Fruit fly (Drosophila melanogaster): ENCODE measurements around the gene Osi5.

dm6 chr3R:6211041-6211377, 16.3 kb upstream of the Osi5 start:
- TF ChIP-seq CG10348 (GFP tag; IDR thresholded peaks at IDR 0.05): no peak
- TF ChIP-seq Ets98B (GFP tag; IDR thresholded peaks at IDR 0.05): no peak
- TF ChIP-seq fd96Ca (GFP tag; IDR thresholded peaks at IDR 0.05): no peak
- no peak for TF ChIP-seq gl (tag; optimal IDR thresholded peaks at IDR 0.05)
- TF ChIP-seq D1 (tag; optimal IDR thresholded peaks at IDR 0.05): no peak
- TF ChIP-seq Snoo (tag; optimal IDR thresholded peaks at IDR 0.05): no peak
- TF ChIP-seq CG13204 (GFP tag; optimal IDR thresholded peaks at IDR 0.05): no peak
- TF ChIP-seq EcR (GFP tag; optimal IDR thresholded peaks at IDR 0.05): no peak
- no peak for TF ChIP-seq CG34367 (tag; optimal IDR thresholded peaks at IDR 0.05)
- TF ChIP-seq CG9948 (tag; optimal IDR thresholded peaks at IDR 0.05): no peak
